Worm (Caenorhabditis elegans) whole organism, young adult: ENCODE data around the gene M02F4.1.

Experiments used
- B0336.3 ChIP-seq: fragments of 200-800 bp; sonication (Bioruptor generic); IDR thresholded peaks from 2 replicates; pipeline ENCODE4 v1.3.6; 2022; ENCODE audit warnings: missing genetic modification characterization, missing compliant biosample characterization
- D2030.7 ChIP-seq: fragments of 200-800 bp; sonication (Bioruptor generic); IDR thresholded peaks from 2 replicates; pipeline ENCODE4 v1.3.6; 2022; ENCODE audit warnings: missing genetic modification reagents, missing genetic modification characterization, missing compliant biosample characterization
- F33H1.4 ChIP-seq: fragments of 200-800 bp; sonication (Bioruptor generic); IDR thresholded peaks from 2 replicates; pipeline ENCODE4 v1.3.6; 2022; ENCODE audit warnings: missing genetic modification reagents, missing genetic modification characterization, missing compliant biosample characterization
- F39B2.1 ChIP-seq: fragments of 200-800 bp; sonication (Bioruptor generic); IDR thresholded peaks from 2 replicates; pipeline ENCODE4 v1.3.6; 2022; ENCODE audit warnings: missing genetic modification reagents, missing genetic modification characterization, missing compliant biosample characterization
- F57A8.1 ChIP-seq: fragments of 200-800 bp; sonication (Bioruptor generic); optimal IDR thresholded peaks from 2 replicates; lab custom pipeline; 2018; ENCODE audit warnings: mild to moderate bottlenecking, missing genetic modification characterization, moderate library complexity, missing compliant biosample characterization
- F57C9.4 ChIP-seq: sonication (generic microtip); optimal IDR thresholded peaks from 2 replicates; lab custom pipeline; 2017; ENCODE audit warnings: mild to moderate bottlenecking, missing genetic modification characterization, missing compliant biosample characterization
- K12H6.12 ChIP-seq: fragments of 200-800 bp; sonication (Bioruptor generic); optimal IDR thresholded peaks from 2 replicates; lab custom pipeline; 2018; ENCODE audit warnings: mild to moderate bottlenecking, missing genetic modification characterization, missing compliant biosample characterization
- T26A5.8 ChIP-seq: sonication (generic microtip); optimal IDR thresholded peaks from 2 replicates; lab custom pipeline; 2016; ENCODE audit warnings: missing genetic modification characterization, missing compliant biosample characterization
- akir-1 ChIP-seq: fragments of 200-800 bp; sonication (Bioruptor generic); optimal IDR thresholded peaks from 2 replicates; lab custom pipeline; 2018; ENCODE audit warnings: mild to moderate bottlenecking, missing genetic modification characterization, moderate library complexity, missing compliant biosample characterization
- athp-1 ChIP-seq: sonication (generic microtip); optimal IDR thresholded peaks from 2 replicates; lab custom pipeline; 2017; ENCODE audit warnings: mild to moderate bottlenecking, missing genetic modification characterization, missing compliant biosample characterization
- attf-5 ChIP-seq: fragments of 200-800 bp; sonication (Bioruptor generic); optimal IDR thresholded peaks from 2 replicates; lab custom pipeline; 2018; ENCODE audit warnings: mild to moderate bottlenecking, missing genetic modification characterization, missing compliant biosample characterization
- ccch-3 ChIP-seq: fragments of 200-800 bp; sonication (Bioruptor generic); optimal IDR thresholded peaks from 2 replicates; lab custom pipeline; 2018; ENCODE audit warnings: mild to moderate bottlenecking, missing genetic modification characterization, missing compliant biosample characterization
- cebp-1 ChIP-seq, 2 experiments: fragments of 200-800 bp in 1 of 2; sonication (Bioruptor generic) in 1 of 2; sonication (generic microtip) in 1 of 2; IDR thresholded peaks in 1 of 2; optimal IDR thresholded peaks in 1 of 2; 2 replicates each; pipeline versions ENCODE4 v1.3.6 to Lab custom; 2017 to 2022; ENCODE audit warnings: missing compliant biosample characterization in 2 of 2, missing genetic modification characterization in 2 of 2, mild to moderate bottlenecking in 1 of 2, missing genetic modification reagents in 1 of 2, moderate library complexity in 1 of 2
- dox-1 ChIP-seq: fragments of 200-800 bp; sonication (Bioruptor generic); IDR thresholded peaks from 2 replicates; pipeline ENCODE4 v1.3.6; 2022; ENCODE audit warnings: missing genetic modification reagents, missing genetic modification characterization, missing compliant biosample characterization
- him-1 ChIP-seq: sonication (generic microtip); optimal IDR thresholded peaks from 2 replicates; lab custom pipeline; 2016; ENCODE audit warnings: missing genotype, missing genetic modification reagents, missing genetic modification characterization, missing compliant biosample characterization
- hmg-1.2 ChIP-seq: fragments of 200-800 bp; sonication (Bioruptor generic); IDR thresholded peaks from 2 replicates; pipeline ENCODE4 v1.3.6; 2022; ENCODE audit warnings: missing genetic modification reagents, missing genetic modification characterization, missing compliant biosample characterization
- hsf-1 ChIP-seq: fragments of 200-800 bp; sonication (Bioruptor generic); IDR thresholded peaks from 2 replicates; pipeline ENCODE4 v1.3.6; 2022; ENCODE audit warnings: missing genetic modification reagents, missing genetic modification characterization, missing compliant biosample characterization
- let-607 ChIP-seq, 2 experiments: fragments of 200-800 bp in 1 of 2; sonication (Bioruptor generic) in 1 of 2; sonication (generic microtip) in 1 of 2; optimal IDR thresholded peaks; 2 replicates each; lab custom pipeline; 2016 to 2018; ENCODE audit warnings: mild to moderate bottlenecking in 2 of 2, missing compliant biosample characterization in 2 of 2, missing genetic modification characterization in 2 of 2, moderate library complexity in 2 of 2, missing genotype in 1 of 2
- lin-26 ChIP-seq: fragments of 200-800 bp; sonication (Bioruptor generic); IDR thresholded peaks from 2 replicates; pipeline ENCODE4 v1.3.6; 2022; ENCODE audit warnings: missing genetic modification reagents, missing genetic modification characterization, missing compliant biosample characterization
- lin-40 ChIP-seq: sonication (generic microtip); optimal IDR thresholded peaks from 2 replicates; lab custom pipeline; 2016; ENCODE audit warnings: missing genetic modification characterization, mild to moderate bottlenecking, missing compliant biosample characterization, missing genotype, missing genetic modification reagents
- madf-8 ChIP-seq: fragments of 200-800 bp; sonication (Bioruptor generic); conservative IDR thresholded peaks from 2 replicates; pipeline ENCODE4 v1.3.6; 2022; ENCODE audit warnings: missing genetic modification reagents, missing genetic modification characterization, missing compliant biosample characterization
- mcd-1 ChIP-seq: fragments of 200-800 bp; sonication (Bioruptor generic); IDR thresholded peaks from 2 replicates; pipeline ENCODE4 v1.3.6; 2022; ENCODE audit warnings: missing genetic modification reagents, missing genetic modification characterization, missing compliant biosample characterization
- nhr-179 ChIP-seq: sonication (generic microtip); optimal IDR thresholded peaks from 2 replicates; lab custom pipeline; 2016; ENCODE audit warnings: mild to moderate bottlenecking, missing genetic modification characterization, missing compliant biosample characterization
- nhr-80 ChIP-seq: sonication (generic microtip); optimal IDR thresholded peaks from 2 replicates; lab custom pipeline; 2016; ENCODE audit warnings: missing genetic modification characterization, missing compliant biosample characterization
- rec-8 ChIP-seq, 2 experiments: sonication (generic microtip); optimal IDR thresholded peaks; 2 replicates each; lab custom pipeline; 2016; ENCODE audit warnings: mild to moderate bottlenecking in 2 of 2, missing genetic modification characterization in 2 of 2, missing genetic modification reagents in 2 of 2, missing genotype in 2 of 2, missing biosample characterization in 1 of 2, missing compliant biosample characterization in 1 of 2, moderate library complexity in 1 of 2
- repo-1 ChIP-seq: sonication (generic microtip); optimal IDR thresholded peaks from 2 replicates; lab custom pipeline; 2017; ENCODE audit warnings: mild to moderate bottlenecking, missing genetic modification characterization, missing compliant biosample characterization
- snpc-1.3 ChIP-seq: sonication (generic microtip); optimal IDR thresholded peaks from 2 replicates; lab custom pipeline; 2017; ENCODE audit warnings: missing genetic modification characterization, mild to moderate bottlenecking, missing compliant biosample characterization, antibody characterized with exemption, moderate library complexity, missing genotype, missing genetic modification reagents; ENCODE audit not compliant: insufficient read depth
- tbp1 ChIP-seq: fragments of 200-800 bp; sonication (Bioruptor generic); optimal IDR thresholded peaks from 2 replicates; lab custom pipeline; 2018; ENCODE audit warnings: mild to moderate bottlenecking, missing genetic modification characterization, missing compliant biosample characterization
- tlf-1 ChIP-seq: fragments of 200-800 bp; sonication (Bioruptor generic); optimal IDR thresholded peaks from 2 replicates; lab custom pipeline; 2018; ENCODE audit warnings: mild to moderate bottlenecking, missing genetic modification characterization, missing compliant biosample characterization
- xnd-1 ChIP-seq: sonication (generic microtip); optimal IDR thresholded peaks from 2 replicates; lab custom pipeline; 2016; ENCODE audit warnings: missing genotype, missing genetic modification reagents, missing genetic modification characterization, missing compliant biosample characterization
- zfh-2 ChIP-seq: fragments of 200-800 bp; sonication (Bioruptor generic); conservative IDR thresholded peaks from 2 replicates; pipeline ENCODE4 v1.3.6; 2022; ENCODE audit warnings: missing genetic modification reagents, missing genetic modification characterization, missing compliant biosample characterization
- ztf-3 ChIP-seq: fragments of 200-800 bp; sonication (Bioruptor generic); optimal IDR thresholded peaks from 2 replicates; lab custom pipeline; 2018; ENCODE audit warnings: mild to moderate bottlenecking, missing genetic modification characterization, missing compliant biosample characterization

M02F4.1 gene

ce11 chrX:3051315-3051993 lies 22.5 kb upstream of the M02F4.1 start:
- no peak for TF ChIP-seq F39B2.1 (GFP tag; lab: Robert Waterston, UW)
- TF ChIP-seq T26A5.8: no peak
- TF ChIP-seq F57C9.4: no peak
- no peak for TF ChIP-seq lin-26 (GFP tag; lab: Robert Waterston, UW)
- no peak for TF ChIP-seq F33H1.4
- TF ChIP-seq repo-1: no peak
- TF ChIP-seq, all 124 proteins: peak for 0

ce11 chrX:3049233-3049632 lies 20.3 kb upstream of the M02F4.1 start:
- TF ChIP-seq dox-1 (peak; percentile 66; the same call in 1 of the 2 replicates), hmg-1.2 (GFP tag; lab: Robert Waterston, UW) (peak; percentile 82; the same call in 1 of the 2 replicates), hsf-1 (no peak), rec-8 (tag; optimal IDR thresholded peaks at IDR 0.05; lab: Kevin White, UChicago) (no peak), attf-5 (GFP tag; lab: Kevin White, UChicago) (no peak), mcd-1 (GFP tag; lab: Robert Waterston, UW) (no peak), nhr-80 (tag; lab: Kevin White, UChicago) (peak; percentile 67), zfh-2 (GFP tag; lab: Robert Waterston, UW) (peak; percentile 81), lin-40 (peak; percentile 29), ccch-3 (GFP tag; lab: Kevin White, UChicago) (no peak), cebp-1 (GFP tag; IDR thresholded peaks at IDR 0.05; lab: Robert Waterston, UW) (no peak), cebp-1 (tag; optimal IDR thresholded peaks at IDR 0.05; lab: Kevin White, UChicago) (peak; percentile 39), K12H6.12 (tag; lab: Kevin White, UChicago) (peak; percentile 50)

ce11 chrX:3048696-3049095 lies 19.8 kb upstream of the M02F4.1 start:
- TF ChIP-seq him-1 (tag; lab: Kevin White, UChicago) (no peak), athp-1 (tag; lab: Kevin White, UChicago) (no peak), ccch-3 (GFP tag; lab: Kevin White, UChicago) (no peak), hmg-1.2 (GFP tag; lab: Robert Waterston, UW) (no peak), akir-1 (GFP tag; lab: Kevin White, UChicago) (no peak), dox-1 (no peak), F57A8.1 (GFP tag; lab: Kevin White, UChicago) (no peak), tlf-1 (no peak), B0336.3 (GFP tag; lab: Robert Waterston, UW) (no peak)

ce11 chrX:3047224-3047623 lies 18.3 kb upstream of the M02F4.1 start:
- TF ChIP-seq nhr-80 (tag; lab: Kevin White, UChicago): peak; percentile 53
- TF ChIP-seq dox-1: 0 out of 2 replicates have a peak, but pooled peaks have one; percentile 30
- TF ChIP-seq D2030.7 (GFP tag; lab: Robert Waterston, UW): no peak

- TF ChIP-seq tlf-1 (no peak), let-607 (tag; optimal IDR thresholded peaks at IDR 0.05; lab: Kevin White, UChicago) (peak in 1 of 2 experiments; percentile 2), nhr-80 (tag; lab: Kevin White, UChicago) (peak; percentile 67)
These were observed 16.5 kb upstream of the M02F4.1 start, which contains the start of gene cnnm-3 for ce11 chrX:3045466-3045865. Gene cnnm-3, minus strand, starts transcription at chrX:3045847.

ce11 chrX:3040609-3041008 lies 11.7 kb upstream of the M02F4.1 start:
- TF ChIP-seq xnd-1 (tag; lab: Kevin White, UChicago) (no peak), cebp-1 (GFP tag; IDR thresholded peaks at IDR 0.05; lab: Robert Waterston, UW) (no peak), cebp-1 (tag; optimal IDR thresholded peaks at IDR 0.05; lab: Kevin White, UChicago) (peak; percentile 20), madf-8 (no peak), tbp1 (GFP tag; lab: Kevin White, UChicago) (no peak), zfh-2 (GFP tag; lab: Robert Waterston, UW) (peak; percentile 94), snpc-1.3 (tag; lab: Kevin White, UChicago) (no peak), ztf-3 (no peak), nhr-179 (tag; lab: Kevin White, UChicago) (no peak), akir-1 (GFP tag; lab: Kevin White, UChicago) (no peak)
